Fruit fly (Drosophila melanogaster) whole organism, larva: ENCODE measurements around the gene gukh.

Experiments used
- noc ChIP-seq: fragments of 200-800 bp; sonication (Bioruptor generic); optimal IDR thresholded peaks from 3 replicates; lab custom pipeline; 2019; ENCODE audit warnings: missing biosample characterization, mild to moderate bottlenecking, missing genetic modification characterization, moderate library complexity

gukh gene

dm6 chr3R:18983614-18984185 lies at the start of gene gukh, which contains the start of gene snRNP-U1-C:
gukh (plus strand) TSS chr3R:18984025.
snRNP-U1-C (minus strand) TSS chr3R:18983650.
- TF ChIP-seq noc (tag; lab: Kevin White, UChicago), result peak; percentile 58

DNA sequence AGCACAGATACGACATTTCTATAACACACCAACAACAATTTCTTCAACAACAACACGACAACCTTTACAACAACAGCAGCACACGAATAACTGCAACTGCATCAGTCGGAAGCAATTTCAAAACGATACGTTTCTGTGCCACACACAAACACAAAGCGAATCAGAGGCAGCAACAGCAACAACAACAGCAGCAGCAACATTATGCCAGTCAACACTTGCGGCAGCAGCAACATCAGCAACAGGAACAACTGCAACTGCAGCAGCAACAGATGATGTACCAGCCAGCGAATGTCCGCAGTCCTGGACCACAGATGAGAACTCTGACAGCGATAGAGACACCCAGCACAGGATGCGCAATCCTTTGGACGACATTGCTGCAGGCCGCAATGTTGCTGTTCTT lies 36.5 kb upstream of the gukh start:
- TF ChIP-seq noc (tag; lab: Kevin White, UChicago), result no peak

- no peak for TF ChIP-seq noc (tag; lab: Kevin White, UChicago)
Observed at dm6 chr3R:18949131-18949530, 34.7 kb upstream of the gukh start.

dm6 chr3R:18949896-18950295 lies 33.9 kb upstream of the gukh start, which contains the start of gene CG43732:
CG43732 (plus strand) TSS chr3R:18950196.
- TF ChIP-seq noc (tag; lab: Kevin White, UChicago), result no peak

DNA sequence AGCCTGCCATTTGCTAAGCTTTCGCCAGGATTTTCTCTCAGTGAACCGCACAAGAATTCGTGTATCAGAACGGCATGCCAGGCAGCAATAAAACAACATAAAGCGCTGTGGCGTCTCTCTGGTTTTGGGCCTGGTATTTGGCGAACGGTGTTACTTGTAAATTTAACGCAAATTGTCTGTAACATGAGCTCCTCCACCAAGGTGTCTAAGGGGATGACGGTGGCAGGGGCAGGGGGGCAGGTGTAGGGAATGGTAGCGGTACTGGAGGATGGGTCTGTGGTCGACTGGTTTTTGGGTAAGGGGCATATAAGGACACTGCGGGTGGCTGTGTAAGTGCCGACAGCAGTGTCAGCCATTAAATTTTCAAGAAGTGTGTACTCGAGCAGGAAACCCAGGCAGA lies 19.0 kb upstream of the gukh start:
- no peak for TF ChIP-seq noc (tag; lab: Kevin White, UChicago)

DNA sequence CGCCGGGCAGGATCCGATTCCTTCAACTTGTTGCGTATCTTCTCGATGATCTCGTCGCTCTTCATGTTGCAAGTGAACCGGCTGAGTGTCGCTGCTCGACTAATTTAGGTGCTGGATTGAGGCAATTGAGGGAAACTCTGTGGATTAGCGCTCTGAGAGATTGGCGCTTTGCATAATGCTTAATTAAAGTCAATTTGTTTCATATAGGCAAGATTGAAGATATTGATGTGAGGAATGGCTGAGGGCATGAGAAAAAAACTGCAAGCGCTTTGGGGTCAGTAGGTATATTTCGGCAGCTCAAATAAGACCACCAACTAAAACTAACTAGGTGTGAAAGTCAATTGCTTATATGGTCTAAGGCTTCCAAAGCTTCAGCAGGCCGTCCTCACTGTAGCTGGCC lies 5.1 kb upstream of the gukh start, which contains the start of gene euc:
Gene euc (minus strand): TSS at position 101 of the 400 bp plus-strand sequence.
- TF ChIP-seq noc (tag; lab: Kevin White, UChicago), result no peak

- TF ChIP-seq noc (tag; lab: Kevin White, UChicago), result no peak
Observed at dm6 chr3R:18980863-18981536, 2.8 kb upstream of the gukh start, which contains the start of the genes dnk and Smu1. dnk (plus strand) TSS chr3R:18980995. Smu1 (minus strand) TSS chr3R:18981324.

- TF ChIP-seq noc (tag; lab: Kevin White, UChicago), result peak; percentile 97
Observed at dm6 chr3R:18985114-18985785, 1.4 kb downstream of the gukh start.

DNA sequence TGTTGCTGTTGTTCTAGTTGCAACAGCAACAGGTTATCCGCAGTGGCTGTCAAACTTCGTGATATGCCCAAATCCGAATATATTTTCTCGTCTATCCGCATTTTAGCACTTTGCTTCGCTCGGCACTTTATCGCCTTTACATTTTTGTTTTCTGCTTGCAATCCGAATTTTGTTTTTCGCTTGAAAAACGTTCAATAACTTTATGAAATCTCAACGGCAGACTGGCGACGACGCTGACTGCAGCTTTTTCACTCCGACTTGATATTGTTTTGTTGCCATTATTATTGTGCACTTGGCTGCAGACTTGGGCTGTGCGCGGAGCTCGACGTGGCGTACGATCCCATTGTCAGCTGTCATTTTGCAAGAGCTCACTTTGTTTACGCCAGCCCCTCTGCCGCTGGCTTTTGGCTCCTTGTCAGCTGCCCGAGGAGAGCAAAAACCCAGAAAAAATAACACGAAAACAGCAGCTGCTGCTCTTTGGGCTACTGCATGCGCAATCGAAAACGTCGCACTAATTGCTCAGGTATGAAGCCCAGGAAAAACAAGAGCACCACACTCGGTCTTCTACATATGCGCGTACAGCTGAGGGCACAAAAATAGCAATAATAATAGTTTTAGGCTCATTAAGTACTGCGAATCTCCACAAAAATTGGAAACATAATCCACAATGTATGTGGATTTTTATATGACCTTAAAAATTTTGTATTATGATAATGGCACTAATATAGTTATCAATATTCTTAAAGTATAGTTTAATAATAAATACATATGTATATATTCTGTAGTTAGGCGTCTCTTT lies 2.5 kb downstream of the gukh start:
- TF ChIP-seq noc (tag; lab: Kevin White, UChicago), result no peak

- no peak for TF ChIP-seq noc (tag; lab: Kevin White, UChicago)
Observed at dm6 chr3R:18987428-18988416, 3.9 kb downstream of the gukh start.

- no peak for TF ChIP-seq noc (tag; lab: Kevin White, UChicago)
Observed at dm6 chr3R:18988957-18989818, 5.4 kb downstream of the gukh start.

dm6 chr3R:18989819-18990137 lies 6.0 kb downstream of the gukh start:
- TF ChIP-seq noc (tag; lab: Kevin White, UChicago), result no peak

- no peak for TF ChIP-seq noc (tag; lab: Kevin White, UChicago)
Observed at dm6 chr3R:18990514-18990913, 6.7 kb downstream of the gukh start.

DNA sequence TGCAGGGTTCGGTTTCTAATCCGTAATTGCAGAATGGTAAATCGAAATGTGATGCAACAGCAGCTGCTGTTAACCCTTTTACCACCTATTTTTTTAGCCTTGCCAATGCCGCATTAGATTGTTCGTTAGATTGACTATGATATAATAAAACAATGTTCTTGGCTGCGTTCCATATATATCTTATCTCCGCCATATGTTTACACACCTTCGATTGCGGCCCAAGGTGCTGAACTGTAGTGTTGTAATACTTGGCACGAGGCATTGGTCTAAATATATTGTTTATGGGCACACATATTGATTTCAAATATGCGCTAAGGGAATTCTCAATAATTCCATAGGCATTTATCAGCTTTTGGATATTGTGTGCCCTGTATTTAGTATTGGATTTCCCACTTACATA lies 7.9 kb downstream of the gukh start:
- TF ChIP-seq noc (tag; lab: Kevin White, UChicago), result no peak
